Worm (Caenorhabditis elegans): Measurements from ENCODE around the gene srx-45.

srx-45 gene

DNA sequence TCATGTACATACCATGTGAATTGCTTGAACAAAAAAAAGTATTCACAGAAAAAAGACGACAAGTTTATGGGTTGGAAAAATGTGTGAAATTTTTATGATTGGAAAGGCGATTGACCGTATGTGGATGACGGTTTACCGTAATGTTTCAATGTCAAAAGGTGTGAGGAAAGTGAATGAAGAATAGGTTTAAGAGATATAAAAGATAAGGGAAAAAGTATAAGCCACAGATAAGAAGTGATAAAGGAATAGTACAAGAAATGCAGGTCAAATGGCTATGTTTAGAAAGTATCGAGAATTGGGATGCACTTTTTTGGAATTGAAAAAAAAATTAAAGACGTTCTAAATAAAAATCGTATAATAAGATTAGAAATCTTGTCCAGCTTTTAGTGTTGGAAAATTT, 28.7 kb downstream of the srx-45 start:
- TF ChIP-seq med-1 (GFP tag; optimal IDR thresholded peaks at IDR 0.05; ENCODE audit: insufficient read depth) (no peak), klf-2 (GFP tag; conservative IDR thresholded peaks at IDR 0.05) (no peak), ztf-29 (GFP tag; IDR thresholded peaks at IDR 0.05) (no peak)

ce11 chrIII:9272107-9272506, 34.4 kb downstream of the srx-45 start:
- no peak for TF ChIP-seq flt-1 (GFP tag; IDR thresholded peaks at IDR 0.05)
- no peak for TF ChIP-seq med-1 (GFP tag; optimal IDR thresholded peaks at IDR 0.05; ENCODE audit: insufficient read depth)
- TF ChIP-seq klf-2 (GFP tag; conservative IDR thresholded peaks at IDR 0.05), result no peak
- no peak for TF ChIP-seq T22C8.4 (GFP tag; IDR thresholded peaks at IDR 0.05)
- TF ChIP-seq tab-1 (GFP tag; IDR thresholded peaks at IDR 0.05), result no peak
- no peak for TF ChIP-seq ztf-23 (GFP tag; IDR thresholded peaks at IDR 0.05)
- TF ChIP-seq cog-1 (tag; optimal IDR thresholded peaks at IDR 0.05), result no peak
- TF ChIP-seq ref-1 (GFP tag; conservative IDR thresholded peaks at IDR 0.05), result no peak
- no peak for TF ChIP-seq ztf-29 (GFP tag; IDR thresholded peaks at IDR 0.05)

DNA sequence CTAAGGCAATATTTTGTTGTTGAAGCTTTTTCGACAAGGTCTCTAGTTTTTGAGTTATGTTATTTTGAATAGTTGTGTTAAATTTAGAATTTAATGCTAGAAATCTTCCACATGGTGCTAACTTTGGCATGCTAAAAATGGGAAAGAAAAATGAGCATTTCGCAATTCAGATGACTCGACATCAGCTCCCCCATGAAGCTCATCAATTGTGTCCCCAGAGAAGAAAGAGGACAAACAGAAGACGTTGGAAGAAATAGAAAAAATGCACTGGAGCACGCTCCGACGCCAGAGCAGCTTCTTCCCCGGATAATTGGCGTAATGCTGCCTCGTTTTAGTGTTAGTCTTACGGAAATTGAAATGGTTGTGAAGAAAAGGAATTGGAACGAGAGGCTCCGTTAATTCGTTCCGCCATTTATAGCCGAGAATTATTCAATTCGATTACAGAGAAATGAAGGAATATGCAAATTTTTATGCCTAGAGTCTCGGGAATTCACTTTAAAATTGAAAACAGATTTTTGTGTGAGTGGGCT, 35.0 kb downstream of the srx-45 start:
- TF ChIP-seq ztf-23 (GFP tag; IDR thresholded peaks at IDR 0.05), result no peak
- TF ChIP-seq T22C8.4 (GFP tag; IDR thresholded peaks at IDR 0.05), result no peak
- no peak for TF ChIP-seq tab-1 (GFP tag; IDR thresholded peaks at IDR 0.05)
- no peak for TF ChIP-seq cog-1 (tag; optimal IDR thresholded peaks at IDR 0.05)
- no peak for TF ChIP-seq klf-2 (GFP tag; conservative IDR thresholded peaks at IDR 0.05)
- TF ChIP-seq ztf-29 (GFP tag; IDR thresholded peaks at IDR 0.05), result no peak
- TF ChIP-seq ref-1 (GFP tag; conservative IDR thresholded peaks at IDR 0.05), result no peak
- TF ChIP-seq med-1 (GFP tag; optimal IDR thresholded peaks at IDR 0.05; ENCODE audit: insufficient read depth), result no peak
- no peak for TF ChIP-seq flt-1 (GFP tag; IDR thresholded peaks at IDR 0.05)

DNA sequence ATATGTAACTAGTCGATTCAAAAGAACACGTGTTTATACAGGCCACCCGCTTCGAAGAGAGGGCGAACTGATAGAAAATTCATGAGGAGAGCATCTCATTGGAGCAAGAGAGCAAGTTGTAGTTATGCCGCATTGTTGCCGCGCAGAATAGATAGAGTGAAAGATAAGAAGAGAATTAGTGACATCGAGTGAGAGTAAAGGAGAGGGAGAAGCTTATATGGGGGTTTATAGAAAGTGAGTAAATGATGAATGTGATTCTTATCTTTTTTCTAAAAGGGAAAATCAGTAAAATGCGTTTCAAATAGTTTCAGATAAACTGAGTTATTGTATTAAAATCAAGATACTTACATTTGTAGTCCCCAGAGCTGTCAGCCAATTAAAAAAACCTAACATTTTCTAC, 36.3 kb downstream of the srx-45 start:
- TF ChIP-seq cog-1 (tag; optimal IDR thresholded peaks at IDR 0.05) (no peak), T22C8.4 (GFP tag; IDR thresholded peaks at IDR 0.05) (no peak), ref-1 (GFP tag; conservative IDR thresholded peaks at IDR 0.05) (no peak), ztf-29 (GFP tag; IDR thresholded peaks at IDR 0.05) (no peak), tab-1 (GFP tag; IDR thresholded peaks at IDR 0.05) (no peak), klf-2 (GFP tag; conservative IDR thresholded peaks at IDR 0.05) (no peak), med-1 (GFP tag; optimal IDR thresholded peaks at IDR 0.05; ENCODE audit: insufficient read depth) (no peak), flt-1 (GFP tag; IDR thresholded peaks at IDR 0.05) (no peak), ztf-23 (GFP tag; IDR thresholded peaks at IDR 0.05) (no peak)

- no peak for TF ChIP-seq ztf-23 (GFP tag; IDR thresholded peaks at IDR 0.05)
- no peak for TF ChIP-seq med-1 (GFP tag; optimal IDR thresholded peaks at IDR 0.05; ENCODE audit: insufficient read depth)
- TF ChIP-seq ztf-29 (GFP tag; IDR thresholded peaks at IDR 0.05), result no peak
- no peak for TF ChIP-seq klf-2 (GFP tag; conservative IDR thresholded peaks at IDR 0.05)
- TF ChIP-seq ref-1 (GFP tag; conservative IDR thresholded peaks at IDR 0.05), result no peak
- TF ChIP-seq T22C8.4 (GFP tag; IDR thresholded peaks at IDR 0.05), result no peak
- no peak for TF ChIP-seq cog-1 (tag; optimal IDR thresholded peaks at IDR 0.05)
- TF ChIP-seq flt-1 (GFP tag; IDR thresholded peaks at IDR 0.05), result no peak
- TF ChIP-seq tab-1 (GFP tag; IDR thresholded peaks at IDR 0.05), result no peak
Measured at ce11 chrIII:9269012-9269471, 37.5 kb downstream of the srx-45 start, which contains the start of gene clip-1. Gene clip-1, minus strand, starts transcription at chrIII:9269062.

DNA sequence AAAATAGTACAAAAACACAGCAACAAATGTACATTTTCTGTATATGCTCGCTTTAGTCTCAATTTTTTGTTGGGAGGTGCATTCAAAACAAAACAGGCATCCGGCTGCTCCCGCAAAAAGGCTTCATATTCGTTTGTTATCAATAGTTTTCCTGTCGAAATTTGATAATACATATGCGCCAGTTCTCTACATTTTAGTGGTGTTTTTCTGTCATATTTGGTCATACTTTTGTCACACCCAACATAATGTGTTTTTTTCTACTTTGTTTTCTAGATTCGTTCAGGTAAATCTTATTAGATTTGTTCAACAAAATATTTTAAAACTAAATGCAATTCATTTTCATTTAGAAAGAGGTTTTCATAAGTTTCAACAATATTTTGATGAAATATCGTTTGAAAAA, 48.0 kb downstream of the srx-45 start:
- TF ChIP-seq ref-1 (GFP tag; conservative IDR thresholded peaks at IDR 0.05), result no peak
- TF ChIP-seq flt-1 (GFP tag; IDR thresholded peaks at IDR 0.05), result no peak
- TF ChIP-seq klf-2 (GFP tag; conservative IDR thresholded peaks at IDR 0.05), result no peak
- no peak for TF ChIP-seq ztf-29 (GFP tag; IDR thresholded peaks at IDR 0.05)
- no peak for TF ChIP-seq T22C8.4 (GFP tag; IDR thresholded peaks at IDR 0.05)
- TF ChIP-seq cog-1 (tag; optimal IDR thresholded peaks at IDR 0.05), result no peak
- no peak for TF ChIP-seq med-1 (GFP tag; optimal IDR thresholded peaks at IDR 0.05; ENCODE audit: insufficient read depth)
- no peak for TF ChIP-seq ztf-23 (GFP tag; IDR thresholded peaks at IDR 0.05)
- no peak for TF ChIP-seq tab-1 (GFP tag; IDR thresholded peaks at IDR 0.05)

DNA sequence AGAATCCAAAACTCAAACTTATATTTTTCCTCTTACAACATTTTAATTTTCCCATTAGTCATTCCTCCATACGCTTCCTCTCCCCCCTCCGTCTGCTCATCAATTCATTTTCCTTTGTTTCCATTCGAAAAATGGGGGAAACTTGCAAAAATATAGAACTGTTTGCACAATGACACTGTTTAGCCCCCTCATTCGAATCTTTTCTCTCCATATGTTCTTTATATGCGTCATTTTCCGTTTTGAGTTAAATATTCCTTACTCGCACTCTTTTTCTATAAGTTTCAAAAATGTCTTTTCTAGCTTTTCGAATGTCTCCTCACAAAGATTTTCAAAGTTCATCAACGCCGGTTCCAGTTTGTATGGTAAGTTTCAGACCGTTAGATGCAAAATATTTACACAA, 49.5 kb downstream of the srx-45 start, which contains the start of gene M01A8.1:
M01A8.1 (plus strand) TSS at position 301 of the 400 bp plus-strand sequence.
- TF ChIP-seq flt-1 (GFP tag; IDR thresholded peaks at IDR 0.05) (no peak), med-1 (GFP tag; optimal IDR thresholded peaks at IDR 0.05; ENCODE audit: insufficient read depth) (no peak), cog-1 (tag; optimal IDR thresholded peaks at IDR 0.05) (no peak), ztf-29 (GFP tag; IDR thresholded peaks at IDR 0.05) (no peak), tab-1 (GFP tag; IDR thresholded peaks at IDR 0.05) (no peak), klf-2 (GFP tag; conservative IDR thresholded peaks at IDR 0.05) (no peak), T22C8.4 (GFP tag; IDR thresholded peaks at IDR 0.05) (no peak), ref-1 (GFP tag; conservative IDR thresholded peaks at IDR 0.05) (no peak), ztf-23 (GFP tag; IDR thresholded peaks at IDR 0.05) (no peak)

DNA sequence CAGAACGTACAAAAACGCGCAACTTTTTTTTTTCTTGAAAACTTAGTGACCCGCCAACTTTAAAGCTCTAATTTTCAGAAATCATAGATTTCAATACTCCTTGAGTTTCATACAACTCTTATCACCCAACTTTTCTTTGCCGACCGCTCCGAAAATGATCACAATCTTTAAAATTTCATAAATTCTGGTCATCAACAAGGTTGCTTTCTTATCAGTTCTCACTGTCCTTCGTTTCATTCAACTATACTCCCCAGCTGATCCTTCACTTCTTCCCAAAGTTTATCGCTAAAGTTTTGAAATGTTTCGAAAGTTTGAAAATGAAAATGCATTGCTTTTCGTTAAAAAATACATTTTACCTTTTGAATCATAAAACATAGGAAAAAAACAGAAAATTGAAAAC, 50.7 kb downstream of the srx-45 start:
- TF ChIP-seq tab-1 (GFP tag; IDR thresholded peaks at IDR 0.05) (no peak), ref-1 (GFP tag; conservative IDR thresholded peaks at IDR 0.05) (no peak), ztf-23 (GFP tag; IDR thresholded peaks at IDR 0.05) (no peak), flt-1 (GFP tag; IDR thresholded peaks at IDR 0.05) (no peak), cog-1 (tag; optimal IDR thresholded peaks at IDR 0.05) (no peak), klf-2 (GFP tag; conservative IDR thresholded peaks at IDR 0.05) (no peak), T22C8.4 (GFP tag; IDR thresholded peaks at IDR 0.05) (no peak), ztf-29 (GFP tag; IDR thresholded peaks at IDR 0.05) (no peak), med-1 (GFP tag; optimal IDR thresholded peaks at IDR 0.05; ENCODE audit: insufficient read depth) (no peak)

ce11 chrIII:9254988-9255387, 51.5 kb downstream of the srx-45 start:
- TF ChIP-seq flt-1 (GFP tag; IDR thresholded peaks at IDR 0.05), result no peak
- TF ChIP-seq tab-1 (GFP tag; IDR thresholded peaks at IDR 0.05), result no peak
- TF ChIP-seq T22C8.4 (GFP tag; IDR thresholded peaks at IDR 0.05), result no peak
- TF ChIP-seq klf-2 (GFP tag; conservative IDR thresholded peaks at IDR 0.05), result no peak
- no peak for TF ChIP-seq ztf-23 (GFP tag; IDR thresholded peaks at IDR 0.05)
- TF ChIP-seq med-1 (GFP tag; optimal IDR thresholded peaks at IDR 0.05; ENCODE audit: insufficient read depth), result no peak
- no peak for TF ChIP-seq ztf-29 (GFP tag; IDR thresholded peaks at IDR 0.05)
- TF ChIP-seq cog-1 (tag; optimal IDR thresholded peaks at IDR 0.05), result no peak
- TF ChIP-seq ref-1 (GFP tag; conservative IDR thresholded peaks at IDR 0.05), result no peak

All from whole organism, midembryonic.